Fruit fly (Drosophila melanogaster): ENCODE data around the gene p38a.

DNA sequence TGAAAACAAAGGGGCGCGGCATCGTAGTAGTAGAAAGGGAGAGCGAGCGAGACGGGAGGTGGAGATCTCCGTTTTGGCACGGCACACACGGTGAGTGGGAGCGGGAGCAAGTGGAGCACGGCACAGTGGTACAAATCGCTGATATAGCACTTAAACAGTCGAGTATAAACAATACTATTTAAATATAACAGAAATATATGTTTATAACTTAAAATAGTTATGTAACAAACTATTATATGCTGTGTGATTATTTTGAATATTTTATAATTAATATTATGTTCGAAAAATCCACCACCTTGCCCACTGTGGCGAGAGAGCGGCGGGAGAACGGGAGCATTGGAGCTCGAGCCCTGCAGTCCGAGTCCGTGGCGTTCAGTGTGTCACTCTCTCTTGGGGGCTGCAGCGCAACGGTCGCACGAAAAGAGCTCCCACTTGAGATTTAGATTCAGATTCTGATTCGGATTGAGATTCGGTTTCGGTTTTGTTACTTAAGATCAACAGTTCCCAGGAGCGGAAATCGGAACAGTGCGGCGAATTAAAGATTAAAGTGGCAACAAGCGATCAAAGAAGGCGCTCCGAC, 11.0 kb downstream of the p38a start, which contains the start of gene Kal1:
- TF ChIP-seq CG31627 (GFP tag; optimal IDR thresholded peaks at IDR 0.05), result peak; percentile 84
- peak; percentile 98 for TF ChIP-seq dsx (GFP tag; optimal IDR thresholded peaks at IDR 0.05; ENCODE audit: poor library complexity, severe bottlenecking)
- peak; percentile 94 for TF ChIP-seq Blimp-1 (GFP tag; optimal IDR thresholded peaks at IDR 0.05)
- peak; percentile 98 for TF ChIP-seq CG3919 (GFP tag; optimal IDR thresholded peaks at IDR 0.05)
